Fruit fly (Drosophila melanogaster) whole organism, embryonic: ENCODE data around the gene Ubc7.

ENCODE experiments used
- Abd-B ChIP-seq: fragments of 200-800 bp; sonication (Bioruptor generic); optimal IDR thresholded peaks from 2 replicates; lab custom pipeline; 2018; ENCODE audit warnings: missing biosample characterization, mild to moderate bottlenecking, missing genetic modification characterization, moderate library complexity
- BtbVII ChIP-seq: fragments of 200-800 bp; sonication (Bioruptor generic); optimal IDR thresholded peaks from 3 replicates; lab custom pipeline; 2017; ENCODE audit warnings: missing biosample characterization, mild to moderate bottlenecking, missing genetic modification characterization
- C15 ChIP-seq: fragments of 200-800 bp; sonication (Bioruptor generic); IDR thresholded peaks from 3 replicates; pipeline ENCODE4 v1.3.6; 2022; ENCODE audit warnings: missing biosample characterization, missing genetic modification characterization
- CG10209 ChIP-seq: fragments of 200-800 bp; sonication (Bioruptor generic); optimal IDR thresholded peaks from 3 replicates; lab custom pipeline; 2017; ENCODE audit warnings: missing biosample characterization, mild to moderate bottlenecking, missing genetic modification characterization, missing genetic modification reagents
- CG10543 ChIP-seq: fragments of 200-800 bp; sonication (Bioruptor generic); optimal IDR thresholded peaks from 3 replicates; lab custom pipeline; 2017; ENCODE audit warnings: missing biosample characterization, mild to moderate bottlenecking, missing genetic modification characterization, moderate library complexity
- CG10959 ChIP-seq: fragments of 200-800 bp; sonication (Bioruptor generic); IDR thresholded peaks from 2 replicates; pipeline ENCODE4 v1.3.6; 2022; ENCODE audit warnings: missing biosample characterization, missing genetic modification characterization
- CG12769 ChIP-seq: fragments of 200-800 bp; sonication (Bioruptor generic); optimal IDR thresholded peaks from 2 replicates; lab custom pipeline; 2019; ENCODE audit warnings: missing biosample characterization, mild to moderate bottlenecking, missing genetic modification characterization, moderate library complexity
- CG13894 ChIP-seq: fragments of 200-800 bp; sonication (Bioruptor generic); optimal IDR thresholded peaks from 3 replicates; lab custom pipeline; 2018; ENCODE audit warnings: missing biosample characterization, mild to moderate bottlenecking, missing genetic modification characterization, moderate library complexity
- CG14014 ChIP-seq: fragments of 200-800 bp; sonication (Bioruptor generic); IDR thresholded peaks from 2 replicates; pipeline ENCODE4 v1.3.6; 2022; ENCODE audit warnings: missing biosample characterization, missing genetic modification characterization
- CG14667 ChIP-seq: fragments of 200-800 bp; sonication (Bioruptor generic); IDR thresholded peaks from 2 replicates; pipeline ENCODE4 v1.3.6; 2022; ENCODE audit warnings: missing biosample characterization, missing genetic modification characterization
- CG18011 ChIP-seq: fragments of 200-800 bp; sonication (Bioruptor generic); optimal IDR thresholded peaks from 2 replicates; lab custom pipeline; 2017; ENCODE audit warnings: missing biosample characterization, missing genetic modification characterization, mild to moderate bottlenecking, moderate library complexity, missing genotype
- CG18262 ChIP-seq: fragments of 200-800 bp; optimal IDR thresholded peaks from 3 replicates; lab custom pipeline; 2019; ENCODE audit warnings: missing biosample characterization, mild to moderate bottlenecking, missing genetic modification characterization, moderate library complexity
- CG1832 ChIP-seq: fragments of 200-800 bp; sonication (Bioruptor generic); optimal IDR thresholded peaks from 2 replicates; lab custom pipeline; 2017; ENCODE audit warnings: missing biosample characterization, mild to moderate bottlenecking, missing genetic modification characterization, inconsistent platforms
- CG18619 ChIP-seq: fragments of 200-800 bp; sonication (Bioruptor generic); optimal IDR thresholded peaks from 3 replicates; lab custom pipeline; 2017; ENCODE audit warnings: missing biosample characterization, mild to moderate bottlenecking, missing genetic modification characterization
- CG2129 ChIP-seq: fragments of 200-800 bp; sonication (Bioruptor generic); IDR thresholded peaks from 2 replicates; pipeline ENCODE4 v1.3.6; 2022; ENCODE audit warnings: missing biosample characterization, missing genetic modification characterization; ENCODE audit not compliant: partially characterized antibody
- CG34224 ChIP-seq: fragments of 200-800 bp; sonication (Bioruptor generic); IDR thresholded peaks from 3 replicates; pipeline ENCODE4 v1.3.6; 2022; ENCODE audit warnings: missing biosample characterization, missing genetic modification characterization; ENCODE audit not compliant: partially characterized antibody
- CG4328 ChIP-seq: fragments of 200-800 bp; sonication (Bioruptor generic); optimal IDR thresholded peaks from 3 replicates; lab custom pipeline; 2017; ENCODE audit warnings: missing biosample characterization, missing genetic modification reagents, missing genetic modification characterization
- CG5953 ChIP-seq: fragments of 200-800 bp; sonication (Bioruptor generic); IDR thresholded peaks from 2 replicates; pipeline ENCODE4 v1.3.6; 2022; ENCODE audit warnings: missing biosample characterization, missing genetic modification characterization
- CG6683 ChIP-seq: fragments of 200-800 bp; sonication (Bioruptor generic); optimal IDR thresholded peaks from 2 replicates; lab custom pipeline; 2017; ENCODE audit warnings: missing biosample characterization, mild to moderate bottlenecking, missing genetic modification characterization, missing genetic modification reagents
- CG6689 ChIP-seq: fragments of 200-800 bp; sonication (Bioruptor generic); IDR thresholded peaks from 2 replicates; pipeline ENCODE4 v1.3.6; 2022; ENCODE audit warnings: missing biosample characterization, missing genetic modification characterization
- CG6765 ChIP-seq: fragments of 200-800 bp; sonication (Bioruptor generic); optimal IDR thresholded peaks from 3 replicates; lab custom pipeline; 2017; ENCODE audit warnings: missing biosample characterization, mild to moderate bottlenecking, missing genetic modification characterization
- CG7786 ChIP-seq: fragments of 200-800 bp; sonication (Bioruptor generic); optimal IDR thresholded peaks from 2 replicates; lab custom pipeline; 2016; ENCODE audit warnings: missing biosample characterization, missing genetic modification characterization
- CG7987 ChIP-seq: fragments of 200-800 bp; sonication (Bioruptor generic); optimal IDR thresholded peaks from 2 replicates; lab custom pipeline; 2018; ENCODE audit warnings: missing biosample characterization, mild to moderate bottlenecking, missing genetic modification characterization, moderate library complexity
- CG8290 ChIP-seq, 3 experiments: fragments of 200-800 bp; sonication (Bioruptor generic); optimal IDR thresholded peaks; 2 replicates each; lab custom pipeline; 2016 to 2019; ENCODE audit warnings: missing biosample characterization in 3 of 3, missing genetic modification characterization in 3 of 3, mild to moderate bottlenecking in 2 of 3, moderate library complexity in 1 of 3
- CG9215 ChIP-seq: fragments of 200-800 bp; sonication (Bioruptor generic); IDR thresholded peaks from 2 replicates; pipeline ENCODE4 v1.3.6; 2022; ENCODE audit warnings: missing biosample characterization, missing genetic modification characterization
- Drgx ChIP-seq: fragments of 200-800 bp; sonication (Bioruptor generic); IDR thresholded peaks from 2 replicates; pipeline ENCODE4 v1.3.6; 2022; ENCODE audit warnings: missing biosample characterization, missing genetic modification characterization
- HHEX ChIP-seq: fragments of 200-800 bp; sonication (Bioruptor generic); optimal IDR thresholded peaks from 3 replicates; lab custom pipeline; 2017; ENCODE audit warnings: missing biosample characterization, mild to moderate bottlenecking, missing genetic modification characterization, missing genetic modification reagents
- Hr78 ChIP-seq, 2 experiments: fragments of 200-800 bp in 1 of 2; fragments of >200 bp in 1 of 2; sonication (Bioruptor generic) in 1 of 2; optimal IDR thresholded peaks; 2 replicates each; lab custom pipeline; 2017 to 2019; ENCODE audit warnings: missing biosample characterization in 2 of 2, missing genetic modification characterization in 2 of 2, mild to moderate bottlenecking in 1 of 2, moderate library complexity in 1 of 2
- Lhr ChIP-seq: fragments of 200-800 bp; sonication (Bioruptor generic); optimal IDR thresholded peaks from 3 replicates; lab custom pipeline; 2017; ENCODE audit warnings: mild to moderate bottlenecking, missing biosample characterization, missing genetic modification reagents, missing genetic modification characterization
- NFAT ChIP-seq: fragments of 200-800 bp; sonication (Bioruptor generic); IDR thresholded peaks from 2 replicates; pipeline ENCODE4 v1.3.6; 2022; ENCODE audit warnings: missing biosample characterization, missing genetic modification characterization
- Nf-YA ChIP-seq: fragments of 200-800 bp; sonication (Bioruptor generic); IDR thresholded peaks from 2 replicates; pipeline ENCODE4 v1.3.6; 2022; ENCODE audit warnings: missing biosample characterization, missing genetic modification characterization
- Side ChIP-seq: fragments of 200-800 bp; sonication (Bioruptor generic); optimal IDR thresholded peaks from 2 replicates; lab custom pipeline; 2016; ENCODE audit warnings: missing biosample characterization, missing genetic modification characterization
- Sox100B ChIP-seq: fragments of 200-800 bp; sonication (Bioruptor generic); optimal IDR thresholded peaks from 3 replicates; lab custom pipeline; 2018; ENCODE audit warnings: missing biosample characterization, mild to moderate bottlenecking, missing genetic modification characterization
- Spps ChIP-seq: fragments of 200-800 bp; sonication (Bioruptor generic); optimal IDR thresholded peaks from 2 replicates; lab custom pipeline; 2018; ENCODE audit warnings: missing biosample characterization, mild to moderate bottlenecking, missing genetic modification characterization
- Sry-δ ChIP-seq: fragments of 200-800 bp; sonication (Bioruptor generic); optimal IDR thresholded peaks from 2 replicates; lab custom pipeline; 2016; ENCODE audit warnings: missing biosample characterization, missing genetic modification characterization
- Vsx1 ChIP-seq: fragments of 200-800 bp; sonication (Bioruptor generic); optimal IDR thresholded peaks from 2 replicates; lab custom pipeline; 2017; ENCODE audit warnings: missing biosample characterization, mild to moderate bottlenecking, missing genetic modification characterization, missing genetic modification reagents
- aop ChIP-seq: fragments of 200-800 bp; sonication (Bioruptor generic); IDR thresholded peaks from 2 replicates; pipeline ENCODE4 v1.3.6; 2022; ENCODE audit warnings: missing biosample characterization, missing genetic modification characterization
- cato ChIP-seq: fragments of 200-800 bp; sonication (Bioruptor generic); optimal IDR thresholded peaks from 2 replicates; lab custom pipeline; 2016; ENCODE audit warnings: missing biosample characterization, missing genetic modification characterization, borderline replicate concordance
- dan ChIP-seq: fragments of 200-800 bp; sonication (Bioruptor generic); IDR thresholded peaks from 2 replicates; pipeline ENCODE4 v1.3.6; 2022; ENCODE audit warnings: missing biosample characterization, missing genetic modification characterization
- gcm2 ChIP-seq: fragments of 200-800 bp; sonication (Bioruptor generic); optimal IDR thresholded peaks from 2 replicates; lab custom pipeline; 2016; ENCODE audit warnings: missing biosample characterization, missing genetic modification characterization
- gt ChIP-seq: fragments of 200-800 bp; sonication (Bioruptor generic); IDR thresholded peaks from 2 replicates; pipeline ENCODE4 v1.3.6; 2022; ENCODE audit warnings: missing biosample characterization, missing genetic modification characterization
- odd ChIP-seq: fragments of 200-800 bp; sonication (Bioruptor generic); optimal IDR thresholded peaks from 2 replicates; lab custom pipeline; 2017; ENCODE audit warnings: missing biosample characterization, mild to moderate bottlenecking, missing genetic modification characterization
- otp ChIP-seq: fragments of 200-800 bp; sonication (Bioruptor generic); IDR thresholded peaks from 3 replicates; pipeline ENCODE4, ENCODE4 v1.3.6; 2022; ENCODE audit warnings: missing biosample characterization, missing genetic modification characterization
- pnt ChIP-seq: fragments of 200-800 bp; sonication (Bioruptor generic); optimal IDR thresholded peaks from 3 replicates; lab custom pipeline; 2016; ENCODE audit warnings: missing biosample characterization, missing genetic modification characterization
- sens-2 ChIP-seq: fragments of 200-800 bp; sonication (Bioruptor generic); IDR thresholded peaks from 2 replicates; pipeline ENCODE4 v1.3.6; 2022; ENCODE audit warnings: missing biosample characterization, missing genetic modification characterization
- sisA ChIP-seq: fragments of 200-800 bp; sonication (Bioruptor generic); IDR thresholded peaks from 2 replicates; pipeline ENCODE4 v1.3.6; 2022; ENCODE audit warnings: missing biosample characterization, missing genetic modification characterization
- toy ChIP-seq: fragments of 200-800 bp; sonication (Bioruptor generic); IDR thresholded peaks from 2 replicates; pipeline ENCODE4 v1.3.6; 2022; ENCODE audit warnings: missing biosample characterization, missing genetic modification characterization
- zfh2 ChIP-seq: fragments of 200-800 bp; sonication (Bioruptor generic); optimal IDR thresholded peaks from 2 replicates; lab custom pipeline; 2016; ENCODE audit warnings: missing biosample characterization, missing genetic modification characterization

Gene Ubc7

DNA sequence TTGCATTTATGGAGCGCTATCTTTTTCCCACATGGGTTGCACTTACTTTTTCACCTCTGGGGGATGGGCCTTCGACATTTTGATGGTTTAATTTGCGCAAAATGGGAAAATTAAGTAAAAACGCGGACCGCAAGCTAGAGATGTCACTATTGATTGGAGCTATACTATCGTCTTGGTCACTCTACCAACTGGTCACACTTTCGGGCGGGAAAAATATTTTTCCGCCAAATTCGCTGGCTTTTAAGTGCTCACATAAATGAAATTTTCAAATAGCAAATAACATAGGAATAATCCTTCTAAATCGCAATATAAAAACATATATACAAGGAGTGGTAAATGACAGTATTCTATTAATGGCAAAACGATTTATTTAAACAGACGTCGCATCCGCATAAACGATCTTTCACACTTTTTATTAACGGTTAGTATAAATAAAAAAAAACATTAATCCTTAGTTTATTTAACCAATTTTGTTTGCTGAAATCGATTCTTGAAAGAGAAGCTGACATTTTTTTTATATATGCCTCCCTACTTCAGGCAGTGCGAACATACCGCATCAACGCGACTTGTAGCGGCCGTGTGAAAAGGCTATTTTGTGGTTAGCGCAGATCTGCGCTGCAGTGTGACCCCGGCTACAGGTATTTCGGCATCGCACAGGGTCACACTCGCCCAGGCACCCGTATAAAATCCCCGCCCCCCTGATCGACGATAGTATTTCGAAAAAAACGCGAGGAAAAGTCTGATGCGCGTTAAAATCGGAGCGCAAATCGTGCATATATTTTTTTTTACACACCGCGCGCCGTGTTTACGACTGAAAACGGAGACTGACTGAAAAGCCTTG, 47.0 kb downstream of the Ubc7 start, which contains the start of the genes SNRPG and mthl1 (continued):
- TF ChIP-seq CG4328 (GFP tag; lab: Kevin White, UChicago) = peak; percentile 32
- TF ChIP-seq CG6765 (GFP tag; lab: Kevin White, UChicago) = no peak
- peak; percentile 14 for TF ChIP-seq Sox100B
- no peak for TF ChIP-seq Hr78 (GFP tag; optimal IDR thresholded peaks at IDR 0.05; lab: Kevin White, UChicago)
- peak; percentile 77 for TF ChIP-seq CG10959 (GFP tag; lab: Robert Waterston, UW)
- peak; percentile 65 for TF ChIP-seq CG34224 (GFP tag; lab: Robert Waterston, UW)
- TF ChIP-seq CG7987 (GFP tag; lab: Kevin White, UChicago) = peak; percentile 8
- TF ChIP-seq dan (GFP tag; lab: Robert Waterston, UW) = peak; percentile 61; the same call in 1 of the 2 replicates
- TF ChIP-seq CG5953 (GFP tag; lab: Robert Waterston, UW) = peak; percentile 81
- TF ChIP-seq Drgx (GFP tag; lab: Robert Waterston, UW) = peak; percentile 88
- peak; percentile 63 for TF ChIP-seq CG18262 (tag; lab: Kevin White, UChicago)
- TF ChIP-seq otp (GFP tag; lab: Robert Waterston, UW) = peak; percentile 88
- peak; percentile 90 for TF ChIP-seq CG6689 (GFP tag; lab: Robert Waterston, UW)
- TF ChIP-seq CG1832 = no peak
- no peak for TF ChIP-seq CG2129 (GFP tag; lab: Robert Waterston, UW)
- TF ChIP-seq CG18619 (GFP tag; lab: Kevin White, UChicago) = peak; percentile 74
- no peak for TF ChIP-seq BtbVII (GFP tag; lab: Kevin White, UChicago)
- TF ChIP-seq Spps (tag; lab: Kevin White, UChicago) = peak; percentile 13
- TF ChIP-seq Abd-B (GFP tag; lab: Kevin White, UChicago) = peak; percentile 87
- peak; percentile 63 for TF ChIP-seq CG13894 (tag; lab: Kevin White, UChicago)
- TF ChIP-seq HHEX = peak; percentile 55
- 0 out of 2 replicates have a peak, but pooled peaks have one; percentile 64 for TF ChIP-seq aop (GFP tag; lab: Robert Waterston, UW)
- peak; percentile 78 for TF ChIP-seq toy (GFP tag; lab: Robert Waterston, UW)
- peak; percentile 61; the same call in 1 of the 2 replicates for TF ChIP-seq Nf-YA (GFP tag; lab: Robert Waterston, UW)
- TF ChIP-seq C15 (GFP tag; lab: Robert Waterston, UW) = peak; percentile 77
- peak; percentile 88 for TF ChIP-seq pnt (GFP tag; lab: Kevin White, UChicago)
- TF ChIP-seq CG18011 (GFP tag; lab: Kevin White, UChicago) = peak; percentile 40
- TF ChIP-seq sens-2 = peak; percentile 77
- TF ChIP-seq CG10209 (GFP tag; lab: Kevin White, UChicago) = peak; percentile 74
- TF ChIP-seq CG7786 (GFP tag; lab: Kevin White, UChicago) = peak; percentile 77
- peak; percentile 72 for TF ChIP-seq CG12769 (tag; lab: Kevin White, UChicago)
- peak; percentile 62 for TF ChIP-seq cato (GFP tag; lab: Kevin White, UChicago)
- peak; percentile 95 for TF ChIP-seq sisA (GFP tag; lab: Robert Waterston, UW)
- no peak for TF ChIP-seq Vsx1 (GFP tag; lab: Kevin White, UChicago)
- TF ChIP-seq CG14667 (GFP tag; lab: Robert Waterston, UW) = peak; percentile 94
- peak; percentile 41 for TF ChIP-seq gcm2 (GFP tag; lab: Kevin White, UChicago)
- peak; percentile 86 for TF ChIP-seq Lhr (GFP tag; lab: Kevin White, UChicago)
- TF ChIP-seq zfh2 = peak; percentile 88
- peak; percentile 94 for TF ChIP-seq CG14014
- no peak for TF ChIP-seq CG6683 (GFP tag; lab: Kevin White, UChicago)
- peak; percentile 49 for TF ChIP-seq Side
- no peak for TF ChIP-seq odd (GFP tag; lab: Kevin White, UChicago)
- peak; percentile 78 for TF ChIP-seq gt (GFP tag; lab: Robert Waterston, UW)
- peak; percentile 91 for TF ChIP-seq CG9215 (GFP tag; lab: Robert Waterston, UW)
- TF ChIP-seq CG8290 (GFP tag; optimal IDR thresholded peaks at IDR 0.05; lab: Kevin White, UChicago) = no peak
- peak in 1 of 2 experiments; percentile 82 for TF ChIP-seq CG8290 (tag; optimal IDR thresholded peaks at IDR 0.05; lab: Kevin White, UChicago)
- TF ChIP-seq Sry-δ (GFP tag; lab: Kevin White, UChicago) = peak; percentile 85
- TF ChIP-seq NFAT (GFP tag; lab: Robert Waterston, UW) = peak; percentile 96
- TF ChIP-seq CG10543 (GFP tag; lab: Kevin White, UChicago) = peak; percentile 46
